Worm (Caenorhabditis elegans) whole organism, late embryonic: ENCODE measurements around the gene sox-4.

Source experiments
- C38D4.7 ChIP-seq: fragments of 200-800 bp; sonication (Bioruptor generic); optimal IDR thresholded peaks from 2 replicates; lab custom pipeline; 2018; ENCODE audit warnings: mild to moderate bottlenecking, missing genetic modification characterization, moderate library complexity, missing compliant biosample characterization
- F13H6.1 ChIP-seq: sonication (generic microtip); optimal IDR thresholded peaks from 2 replicates; lab custom pipeline; 2016; ENCODE audit warnings: missing genetic modification characterization, missing compliant biosample characterization
- T23F11.4 ChIP-seq: fragments of 200-800 bp; sonication (Bioruptor generic); optimal IDR thresholded peaks from 2 replicates; lab custom pipeline; 2018; ENCODE audit warnings: mild to moderate bottlenecking, missing genetic modification characterization, missing compliant biosample characterization
- ets-4 ChIP-seq: sonication (generic microtip); optimal IDR thresholded peaks from 2 replicates; lab custom pipeline; 2016; ENCODE audit warnings: missing genetic modification characterization, missing compliant biosample characterization
- fkh-10 ChIP-seq: fragments of 150-350 bp; optimal IDR thresholded peaks from 2 replicates; lab custom pipeline; 2014; ENCODE audit warnings: missing biosample characterization, missing genetic modification reagents, missing genetic modification characterization
- gmeb-2 ChIP-seq: sonication (generic microtip); optimal IDR thresholded peaks from 2 replicates; lab custom pipeline; 2016; ENCODE audit warnings: missing genetic modification characterization, inconsistent platforms, missing compliant biosample characterization
- hlh-8 ChIP-seq: sonication (generic microtip); optimal IDR thresholded peaks from 2 replicates; lab custom pipeline; 2016; ENCODE audit warnings: missing genotype, missing genetic modification characterization, missing compliant biosample characterization
- lim-6 ChIP-seq: sonication (generic microtip); optimal IDR thresholded peaks from 2 replicates; lab custom pipeline; 2016; ENCODE audit warnings: missing genetic modification characterization, missing compliant biosample characterization
- nfya-1 ChIP-seq: sonication (generic microtip); optimal IDR thresholded peaks from 2 replicates; lab custom pipeline; 2017; ENCODE audit warnings: missing genetic modification characterization, mild to moderate bottlenecking, missing compliant biosample characterization, antibody characterized with exemption, moderate library complexity
- pqm-1 ChIP-seq: sonication (generic microtip); optimal IDR thresholded peaks from 2 replicates; lab custom pipeline; 2016; ENCODE audit warnings: missing genetic modification characterization, missing compliant biosample characterization
- pros-1 ChIP-seq: fragments of 150-350 bp; optimal IDR thresholded peaks from 2 replicates; lab custom pipeline; 2014; ENCODE audit warnings: missing biosample characterization, missing genetic modification reagents, missing genetic modification characterization
- unc-55 ChIP-seq: sonication (generic microtip); optimal IDR thresholded peaks from 2 replicates; lab custom pipeline; 2017; ENCODE audit warnings: missing biosample characterization, missing genetic modification reagents, missing genetic modification characterization

DNA sequence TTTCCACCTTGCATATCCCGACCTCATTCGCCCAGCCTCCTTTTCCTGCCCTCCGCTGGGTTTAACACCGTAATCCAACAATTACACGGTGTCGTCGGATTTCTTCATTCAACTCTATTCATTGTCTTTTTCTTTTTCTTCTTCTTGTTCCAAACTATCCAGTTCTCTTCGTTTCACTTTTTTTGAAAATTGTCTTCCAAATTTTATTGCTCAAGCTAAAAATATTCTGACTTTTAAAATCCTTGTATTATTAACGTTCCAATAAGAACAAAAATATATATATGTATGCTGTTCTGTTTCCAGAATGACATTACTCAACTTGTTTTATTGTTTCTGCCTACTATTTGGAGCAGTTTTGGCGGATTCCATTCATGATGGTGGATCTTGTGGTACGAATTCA, 28.9 kb downstream of the sox-4 start, which contains the start of gene wrt-6:
- TF ChIP-seq F13H6.1 (tag; lab: Kevin White, UChicago): no peak
- no peak for TF ChIP-seq T23F11.4
- TF ChIP-seq ets-4 (tag; lab: Kevin White, UChicago): no peak
- no peak for TF ChIP-seq pqm-1 (tag; lab: Kevin White, UChicago)
- no peak for TF ChIP-seq pros-1
- TF ChIP-seq C38D4.7 (GFP tag; lab: Kevin White, UChicago): no peak
- TF ChIP-seq hlh-8 (tag; lab: Kevin White, UChicago): no peak
- no peak for TF ChIP-seq gmeb-2 (tag; lab: Kevin White, UChicago)
- no peak for TF ChIP-seq lim-6 (tag; lab: Kevin White, UChicago)
- TF ChIP-seq fkh-10: no peak
- no peak for TF ChIP-seq unc-55 (GFP tag; lab: Kevin White, UChicago)
- no peak for TF ChIP-seq nfya-1 (tag; lab: Kevin White, UChicago)
